Worm (Caenorhabditis elegans) whole organism, young adult: ENCODE results near the gene nurf-1.
A peak's percentile ranks its signal among the peaks of the same experiment; 100 is the strongest.

ENCODE experiments used
- B0019.2 ChIP-seq: fragments of 200-800 bp; sonication (Bioruptor generic); conservative IDR thresholded peaks from 2 replicates; pipeline ENCODE4 v1.3.6; 2022; ENCODE audit warnings: missing genetic modification reagents, missing genetic modification characterization, missing compliant biosample characterization
- B0035.1 ChIP-seq: sonication (generic microtip); optimal IDR thresholded peaks from 2 replicates; lab custom pipeline; 2016; ENCODE audit warnings: missing genetic modification characterization, mild to moderate bottlenecking, missing compliant biosample characterization, missing genotype, missing genetic modification reagents
- B0336.3 ChIP-seq: fragments of 200-800 bp; sonication (Bioruptor generic); IDR thresholded peaks from 2 replicates; pipeline ENCODE4 v1.3.6; 2022; ENCODE audit warnings: missing genetic modification characterization, missing compliant biosample characterization
- F22D6.2 ChIP-seq: sonication (generic microtip); optimal IDR thresholded peaks from 2 replicates; lab custom pipeline; 2016; ENCODE audit warnings: mild to moderate bottlenecking, missing genetic modification characterization, missing compliant biosample characterization
- F39B2.1 ChIP-seq: fragments of 200-800 bp; sonication (Bioruptor generic); IDR thresholded peaks from 2 replicates; pipeline ENCODE4 v1.3.6; 2022; ENCODE audit warnings: missing genetic modification reagents, missing genetic modification characterization, missing compliant biosample characterization
- F49E8.2 ChIP-seq: sonication (generic microtip); optimal IDR thresholded peaks from 3 replicates; lab custom pipeline; 2017; ENCODE audit warnings: missing genetic modification characterization, mild to moderate bottlenecking, missing compliant biosample characterization, antibody characterized with exemption, moderate library complexity; ENCODE audit not compliant: insufficient read depth
- F52B5.7 ChIP-seq: sonication (generic microtip); optimal IDR thresholded peaks from 2 replicates; lab custom pipeline; 2016; ENCODE audit warnings: mild to moderate bottlenecking, missing genetic modification characterization, missing compliant biosample characterization
- F57A8.1 ChIP-seq: fragments of 200-800 bp; sonication (Bioruptor generic); optimal IDR thresholded peaks from 2 replicates; lab custom pipeline; 2018; ENCODE audit warnings: mild to moderate bottlenecking, missing genetic modification characterization, moderate library complexity, missing compliant biosample characterization
- F57C9.4 ChIP-seq: sonication (generic microtip); optimal IDR thresholded peaks from 2 replicates; lab custom pipeline; 2017; ENCODE audit warnings: mild to moderate bottlenecking, missing genetic modification characterization, missing compliant biosample characterization
- K11D2.4 ChIP-seq: fragments of 200-800 bp; sonication (Bioruptor generic); IDR thresholded peaks from 2 replicates; pipeline ENCODE4 v1.3.6; 2022; ENCODE audit warnings: missing genetic modification reagents, missing genetic modification characterization, missing compliant biosample characterization
- T07F8.4 ChIP-seq: sonication (generic microtip); optimal IDR thresholded peaks from 2 replicates; lab custom pipeline; 2016; ENCODE audit warnings: mild to moderate bottlenecking, missing genetic modification characterization, moderate library complexity, missing compliant biosample characterization
- T26A5.8 ChIP-seq: sonication (generic microtip); optimal IDR thresholded peaks from 2 replicates; lab custom pipeline; 2016; ENCODE audit warnings: missing genetic modification characterization, missing compliant biosample characterization
- Y67H2A.10 ChIP-seq: fragments of 200-800 bp; sonication (Bioruptor generic); conservative IDR thresholded peaks from 2 replicates; pipeline ENCODE4 v1.3.6; 2022; ENCODE audit warnings: missing genetic modification reagents, missing genetic modification characterization, missing compliant biosample characterization
- Y95B8A.8 ChIP-seq: fragments of 200-800 bp; sonication (Bioruptor generic); IDR thresholded peaks from 2 replicates; pipeline ENCODE4 v1.3.6; 2022; ENCODE audit warnings: missing genetic modification reagents, missing genetic modification characterization, missing compliant biosample characterization
- akir-1 ChIP-seq: fragments of 200-800 bp; sonication (Bioruptor generic); optimal IDR thresholded peaks from 2 replicates; lab custom pipeline; 2018; ENCODE audit warnings: mild to moderate bottlenecking, missing genetic modification characterization, moderate library complexity, missing compliant biosample characterization
- ama-1 ChIP-seq, 3 experiments: fragments of 150-350 bp in 1 of 3; sonication (generic microtip) in 2 of 3; optimal IDR thresholded peaks; 2 replicates each; lab custom pipeline; 2014 to 2018; ENCODE audit warnings: missing biosample characterization in 2 of 3, missing genetic modification characterization in 2 of 3, missing genetic modification reagents in 2 of 3
- aptf-2 ChIP-seq: fragments of 200-800 bp; sonication (Bioruptor generic); conservative IDR thresholded peaks from 2 replicates; pipeline ENCODE4 v1.3.6; 2022; ENCODE audit warnings: missing genetic modification reagents, missing genetic modification characterization, missing compliant biosample characterization
- athp-1 ChIP-seq: sonication (generic microtip); optimal IDR thresholded peaks from 2 replicates; lab custom pipeline; 2017; ENCODE audit warnings: mild to moderate bottlenecking, missing genetic modification characterization, missing compliant biosample characterization
- attf-6 ChIP-seq: fragments of 200-800 bp; sonication (Bioruptor generic); IDR thresholded peaks from 2 replicates; pipeline ENCODE4 v1.3.6; 2022; ENCODE audit warnings: missing genetic modification reagents, missing genetic modification characterization, missing compliant biosample characterization
- bed-1 ChIP-seq: fragments of 200-800 bp; sonication (Bioruptor generic); IDR thresholded peaks from 2 replicates; pipeline ENCODE4 v1.3.6; 2022; ENCODE audit warnings: missing genetic modification reagents, missing genetic modification characterization, missing compliant biosample characterization
- ceh-91 ChIP-seq: fragments of 200-800 bp; sonication (Bioruptor generic); IDR thresholded peaks from 2 replicates; pipeline ENCODE4 v1.3.6; 2022; ENCODE audit warnings: missing genetic modification reagents, missing genetic modification characterization, missing compliant biosample characterization
- dpff-1 ChIP-seq: sonication (generic microtip); optimal IDR thresholded peaks from 2 replicates; lab custom pipeline; 2017; ENCODE audit warnings: mild to moderate bottlenecking, missing genetic modification characterization, missing compliant biosample characterization
- dpl-1 ChIP-seq: fragments of 150-350 bp; optimal IDR thresholded peaks from 2 replicates; lab custom pipeline; 2014; ENCODE audit warnings: missing biosample characterization, missing genetic modification reagents, missing genetic modification characterization
- efl-1 ChIP-seq: fragments of 150-350 bp; optimal IDR thresholded peaks from 2 replicates; lab custom pipeline; 2014; ENCODE audit warnings: missing biosample characterization, missing genetic modification reagents, missing genetic modification characterization
- egl-18 ChIP-seq: fragments of 200-800 bp; sonication (Bioruptor generic); IDR thresholded peaks from 2 replicates; pipeline ENCODE4 v1.3.6; 2022; ENCODE audit warnings: missing genetic modification reagents, missing genetic modification characterization, missing compliant biosample characterization
- fkh-3 ChIP-seq: sonication (generic microtip); optimal IDR thresholded peaks from 2 replicates; lab custom pipeline; 2016; ENCODE audit warnings: mild to moderate bottlenecking, missing genetic modification characterization, missing compliant biosample characterization
- hlh-26 ChIP-seq: fragments of 200-800 bp; sonication (Bioruptor generic); conservative IDR thresholded peaks from 2 replicates; pipeline ENCODE4 v1.3.6; 2022; ENCODE audit warnings: missing genetic modification reagents, missing genetic modification characterization, missing compliant biosample characterization
- lag-1 ChIP-seq: fragments of 200-800 bp; sonication (Bioruptor generic); IDR thresholded peaks from 2 replicates; pipeline ENCODE4 v1.3.6; 2022; ENCODE audit warnings: missing genetic modification reagents, missing genetic modification characterization, missing compliant biosample characterization
- let-607 ChIP-seq, 2 experiments: fragments of 200-800 bp in 1 of 2; sonication (Bioruptor generic) in 1 of 2; sonication (generic microtip) in 1 of 2; optimal IDR thresholded peaks; 2 replicates each; lab custom pipeline; 2016 to 2018; ENCODE audit warnings: mild to moderate bottlenecking in 2 of 2, missing compliant biosample characterization in 2 of 2, missing genetic modification characterization in 2 of 2, moderate library complexity in 2 of 2, missing genotype in 1 of 2
- lin-35 ChIP-seq, 3 experiments: fragments of 150-350 bp in 2 of 3; sonication (generic microtip) in 1 of 3; optimal IDR thresholded peaks; 2 replicates each; lab custom pipeline; 2014 to 2018; ENCODE audit warnings: missing biosample characterization in 3 of 3, missing genetic modification characterization in 3 of 3, missing genetic modification reagents in 3 of 3
- madf-8 ChIP-seq: fragments of 200-800 bp; sonication (Bioruptor generic); conservative IDR thresholded peaks from 2 replicates; pipeline ENCODE4 v1.3.6; 2022; ENCODE audit warnings: missing genetic modification reagents, missing genetic modification characterization, missing compliant biosample characterization
- mcd-1 ChIP-seq: fragments of 200-800 bp; sonication (Bioruptor generic); IDR thresholded peaks from 2 replicates; pipeline ENCODE4 v1.3.6; 2022; ENCODE audit warnings: missing genetic modification reagents, missing genetic modification characterization, missing compliant biosample characterization
- nfya-2 ChIP-seq: fragments of 200-800 bp; sonication (Bioruptor generic); IDR thresholded peaks from 2 replicates; pipeline ENCODE4 v1.3.6; 2022; ENCODE audit warnings: missing genetic modification reagents, missing genetic modification characterization, missing compliant biosample characterization
- nhr-120 ChIP-seq: fragments of 200-800 bp; sonication (Bioruptor generic); IDR thresholded peaks from 2 replicates; pipeline ENCODE4 v1.3.6; 2022; ENCODE audit warnings: missing genetic modification characterization, missing compliant biosample characterization
- nhr-80 ChIP-seq: sonication (generic microtip); optimal IDR thresholded peaks from 2 replicates; lab custom pipeline; 2016; ENCODE audit warnings: missing genetic modification characterization, missing compliant biosample characterization
- sdz-38 ChIP-seq: sonication (generic microtip); optimal IDR thresholded peaks from 2 replicates; lab custom pipeline; 2016; ENCODE audit warnings: missing genotype, missing genetic modification characterization, missing compliant biosample characterization
- snpc-1.1 ChIP-seq: sonication (generic microtip); optimal IDR thresholded peaks from 2 replicates; lab custom pipeline; 2017; ENCODE audit warnings: missing genetic modification characterization, mild to moderate bottlenecking, missing compliant biosample characterization, antibody characterized with exemption, moderate library complexity, missing genotype, missing genetic modification reagents; ENCODE audit not compliant: insufficient read depth
- snpc-3.4 ChIP-seq: sonication (generic microtip); optimal IDR thresholded peaks from 2 replicates; lab custom pipeline; 2017; ENCODE audit warnings: missing genetic modification characterization, mild to moderate bottlenecking, missing compliant biosample characterization, antibody characterized with exemption, moderate library complexity, missing genotype, missing genetic modification reagents
- snpc-4 ChIP-seq, 5 experiments: fragments of 150-350 bp in 1 of 5; sonication (generic microtip) in 4 of 5; optimal IDR thresholded peaks; 2 replicates each; lab custom pipeline; 2014 to 2018; ENCODE audit warnings: missing genetic modification characterization in 5 of 5, missing biosample characterization in 3 of 5, antibody characterized with exemption in 2 of 5, mild to moderate bottlenecking in 2 of 5, missing compliant biosample characterization in 2 of 5, missing genotype in 2 of 5, moderate library complexity in 2 of 5, missing genetic modification reagents in 1 of 5
- tbp1 ChIP-seq: fragments of 200-800 bp; sonication (Bioruptor generic); optimal IDR thresholded peaks from 2 replicates; lab custom pipeline; 2018; ENCODE audit warnings: mild to moderate bottlenecking, missing genetic modification characterization, missing compliant biosample characterization
- tbx-9 ChIP-seq: sonication (generic microtip); optimal IDR thresholded peaks from 2 replicates; lab custom pipeline; 2016; ENCODE audit warnings: borderline replicate concordance, missing genetic modification characterization, inconsistent platforms, missing compliant biosample characterization
- unc-130 ChIP-seq: sonication (generic microtip); optimal IDR thresholded peaks from 2 replicates; lab custom pipeline; 2016; ENCODE audit warnings: missing genetic modification reagents, missing genetic modification characterization, missing compliant biosample characterization
- unc-62 ChIP-seq: fragments of 150-350 bp; optimal IDR thresholded peaks from 2 replicates; lab custom pipeline; 2014; ENCODE audit warnings: missing biosample characterization, missing genetic modification reagents, missing genetic modification characterization
- zim-3 ChIP-seq: sonication (generic microtip); optimal IDR thresholded peaks from 2 replicates; lab custom pipeline; 2017; ENCODE audit warnings: mild to moderate bottlenecking, missing genetic modification characterization, moderate library complexity, missing compliant biosample characterization
- ztf-18 ChIP-seq: sonication (generic microtip); optimal IDR thresholded peaks from 2 replicates; lab custom pipeline; 2016; ENCODE audit warnings: missing genotype, mild to moderate bottlenecking, missing genetic modification characterization, missing compliant biosample characterization
- ztf-26 ChIP-seq: sonication (generic microtip); optimal IDR thresholded peaks from 2 replicates; lab custom pipeline; 2017; ENCODE audit warnings: missing genetic modification characterization, missing compliant biosample characterization
- ztf-28 ChIP-seq: fragments of 200-800 bp; sonication (Bioruptor generic); IDR thresholded peaks from 2 replicates; pipeline ENCODE4 v1.3.6; 2022; ENCODE audit warnings: missing genetic modification reagents, missing genetic modification characterization, missing compliant biosample characterization

Gene nurf-1

ce11 chrII:14365182-14365751, 25.2 kb upstream of the nurf-1 start, which contains the start of gene imb-2:
imb-2 (plus strand) TSS chrII:14365701.
- TF ChIP-seq attf-6 (GFP tag; lab: Robert Waterston, UW) (no peak), nhr-120 (GFP tag; lab: Robert Waterston, UW) (no peak), efl-1 (GFP tag; lab: Kevin White, UChicago) (peak; percentile 40), Y67H2A.10 (GFP tag; lab: Robert Waterston, UW) (no peak), unc-62 (no peak), snpc-1.1 (peak; percentile 1), egl-18 (GFP tag; lab: Robert Waterston, UW) (no peak), F57C9.4 (tag; lab: Kevin White, UChicago) (no peak), B0336.3 (GFP tag; lab: Robert Waterston, UW) (no peak), F39B2.1 (no peak), let-607 (tag; optimal IDR thresholded peaks at IDR 0.05; lab: Kevin White, UChicago) (peak in 1 of 2 experiments; percentile 15), hlh-26 (no peak), madf-8 (GFP tag; lab: Robert Waterston, UW) (peak; percentile 49), tbp1 (peak; percentile 9), F57A8.1 (no peak), lag-1 (GFP tag; lab: Robert Waterston, UW) (no peak), aptf-2 (GFP tag; lab: Robert Waterston, UW) (no peak), fkh-3 (tag; lab: Kevin White, UChicago) (no peak), nhr-80 (peak; percentile 44), dpl-1 (GFP tag; lab: Kevin White, UChicago) (peak; percentile 39), nfya-2 (GFP tag; lab: Robert Waterston, UW) (no peak), T07F8.4 (tag; lab: Kevin White, UChicago) (no peak), zim-3 (tag; lab: Kevin White, UChicago) (no peak), F49E8.2 (tag; lab: Kevin White, UChicago) (peak; percentile 3), F52B5.7 (tag; lab: Kevin White, UChicago) (no peak), F22D6.2 (tag; lab: Kevin White, UChicago) (no peak), T26A5.8 (no peak), ama-1 (optimal IDR thresholded peaks at IDR 0.05; lab: Kevin White, UChicago) (no peak), ama-1 (GFP tag; optimal IDR thresholded peaks at IDR 0.05; lab: Kevin White, UChicago) (no peak), sdz-38 (tag; lab: Kevin White, UChicago) (no peak), snpc-4 (GFP tag; optimal IDR thresholded peaks at IDR 0.05; lab: Kevin White, UChicago) (no peak), snpc-4 (tag; optimal IDR thresholded peaks at IDR 0.05; lab: Kevin White, UChicago) (peak in 2 of 4 experiments; percentile 20 to 38), mcd-1 (GFP tag; lab: Robert Waterston, UW) (peak; percentile 60), Y95B8A.8 (GFP tag; lab: Robert Waterston, UW) (no peak), akir-1 (GFP tag; lab: Kevin White, UChicago) (no peak), ztf-28 (GFP tag; lab: Robert Waterston, UW) (no peak), ztf-18 (peak; percentile 89), snpc-3.4 (tag; lab: Kevin White, UChicago) (peak; percentile 13), dpff-1 (tag; lab: Kevin White, UChicago) (no peak), lin-35 (GFP tag; optimal IDR thresholded peaks at IDR 0.05; lab: Kevin White, UChicago) (peak in 1 of 3 experiments; percentile 73), bed-1 (no peak), ztf-26 (tag; lab: Kevin White, UChicago) (no peak), B0035.1 (tag; lab: Kevin White, UChicago) (no peak), K11D2.4 (GFP tag; lab: Robert Waterston, UW) (no peak), ceh-91 (peak; percentile 52; the same call in 1 of the 2 replicates), unc-130 (GFP tag; lab: Kevin White, UChicago) (peak; percentile 12), B0019.2 (no peak), tbx-9 (tag; lab: Kevin White, UChicago) (no peak), athp-1 (tag; lab: Kevin White, UChicago) (no peak)
